Fruit fly (Drosophila melanogaster): ENCODE measurements around the gene sens-2.

- TF ChIP-seq ovo (GFP tag; optimal IDR thresholded peaks at IDR 0.05), result no peak
- TF ChIP-seq cic (GFP tag; optimal IDR thresholded peaks at IDR 0.05), result no peak
- no peak for TF ChIP-seq Mnt (GFP tag; optimal IDR thresholded peaks at IDR 0.05)
- TF ChIP-seq bab1 (GFP tag; optimal IDR thresholded peaks at IDR 0.05), result no peak
- no peak for TF ChIP-seq kay (GFP tag; ENCODE audit: borderline replicate concordance)
- no peak for TF ChIP-seq CG14711 (tag; optimal IDR thresholded peaks at IDR 0.05)
- TF ChIP-seq CG5204 (GFP tag; optimal IDR thresholded peaks at IDR 0.05), result no peak
- TF ChIP-seq tj (GFP tag; optimal IDR thresholded peaks at IDR 0.05), result no peak
- TF ChIP-seq pad (GFP tag; optimal IDR thresholded peaks at IDR 0.05), result no peak
- no peak for TF ChIP-seq cnc (optimal IDR thresholded peaks at IDR 0.05)
- no peak for TF ChIP-seq Crg-1 (GFP tag; optimal IDR thresholded peaks at IDR 0.05)
- TF ChIP-seq CG7045 (GFP tag; optimal IDR thresholded peaks at IDR 0.05), result no peak
These were observed 21.7 kb downstream of the sens-2 start for dm6 chr2L:6843434-6843833.

All from whole organism, adult.